Worm (Caenorhabditis elegans) whole organism, L4/young adult: ENCODE measurements around the gene F59B10.4.

Experiments used
- W03F9.2 ChIP-seq: fragments of 150-350 bp; optimal IDR thresholded peaks from 2 replicates; lab custom pipeline; 2014; ENCODE audit warnings: missing biosample characterization, missing genetic modification characterization
- dao-5 ChIP-seq: sonication (generic microtip); optimal IDR thresholded peaks from 2 replicates; lab custom pipeline; 2016; ENCODE audit warnings: missing genotype, missing genetic modification characterization, moderate library complexity, missing compliant biosample characterization
- him-1 ChIP-seq: sonication (generic microtip); optimal IDR thresholded peaks from 2 replicates; lab custom pipeline; 2016; ENCODE audit warnings: missing genotype, missing genetic modification reagents, missing genetic modification characterization, missing compliant biosample characterization

The F59B10.4 gene

ce11 chrII:10485640-10486039 lies 33.3 kb downstream of the F59B10.4 start:
- TF ChIP-seq dao-5 (tag; lab: Kevin White, UChicago) = no peak
- TF ChIP-seq W03F9.2 (tag; lab: Kevin White, UChicago) = no peak
- no peak for TF ChIP-seq him-1 (tag; lab: Kevin White, UChicago)

ce11 chrII:10483860-10484259 lies 35.1 kb downstream of the F59B10.4 start:
- no peak for TF ChIP-seq W03F9.2 (tag; lab: Kevin White, UChicago)
- TF ChIP-seq dao-5 (tag; lab: Kevin White, UChicago) = no peak
- no peak for TF ChIP-seq him-1 (tag; lab: Kevin White, UChicago)

ce11 chrII:10482899-10483298 lies 36.0 kb downstream of the F59B10.4 start:
- TF ChIP-seq him-1 (tag; lab: Kevin White, UChicago) (no peak), dao-5 (tag; lab: Kevin White, UChicago) (no peak), W03F9.2 (tag; lab: Kevin White, UChicago) (no peak)

ce11 chrII:10481824-10482556 lies 36.9 kb downstream of the F59B10.4 start, which contains the start of the genes clec-60 and ZK666.11:
clec-60 (minus strand) TSS chrII:10481874.
ZK666.11 (plus strand) TSS chrII:10482522.
- no peak for TF ChIP-seq him-1 (tag; lab: Kevin White, UChicago)
- TF ChIP-seq dao-5 (tag; lab: Kevin White, UChicago) = no peak
- no peak for TF ChIP-seq W03F9.2 (tag; lab: Kevin White, UChicago)

- TF ChIP-seq him-1 (tag; lab: Kevin White, UChicago) = no peak
- no peak for TF ChIP-seq dao-5 (tag; lab: Kevin White, UChicago)
- no peak for TF ChIP-seq W03F9.2 (tag; lab: Kevin White, UChicago)
These were observed 38.9 kb downstream of the F59B10.4 start for ce11 chrII:10480043-10480442.

ce11 chrII:10479348-10479747 lies 39.6 kb downstream of the F59B10.4 start, which contains the start of gene clec-59:
clec-59 (minus strand) TSS chrII:10479448.
- TF ChIP-seq dao-5 (tag; lab: Kevin White, UChicago) (no peak), him-1 (tag; lab: Kevin White, UChicago) (no peak), W03F9.2 (tag; lab: Kevin White, UChicago) (no peak)

ce11 chrII:10476959-10477358 lies 42.0 kb downstream of the F59B10.4 start, which contains the start of gene ZK666.4:
ZK666.4 (plus strand) TSS chrII:10477259.
- no peak for TF ChIP-seq dao-5 (tag; lab: Kevin White, UChicago)
- no peak for TF ChIP-seq him-1 (tag; lab: Kevin White, UChicago)
- TF ChIP-seq W03F9.2 (tag; lab: Kevin White, UChicago) = no peak

- TF ChIP-seq W03F9.2 (tag; lab: Kevin White, UChicago) (no peak), dao-5 (tag; lab: Kevin White, UChicago) (no peak), him-1 (tag; lab: Kevin White, UChicago) (no peak)
These were observed 42.9 kb downstream of the F59B10.4 start, which contains the start of gene clec-58 for ce11 chrII:10476039-10476438. clec-58 (minus strand) TSS chrII:10476139.

- TF ChIP-seq W03F9.2 (tag; lab: Kevin White, UChicago) = no peak
- no peak for TF ChIP-seq him-1 (tag; lab: Kevin White, UChicago)
- no peak for TF ChIP-seq dao-5 (tag; lab: Kevin White, UChicago)
These were observed 47.1 kb downstream of the F59B10.4 start, which contains the start of gene ZK666.2 for ce11 chrII:10471790-10472189. ZK666.2 (minus strand) TSS chrII:10471890.

- TF ChIP-seq dao-5 (tag; lab: Kevin White, UChicago) (no peak), him-1 (tag; lab: Kevin White, UChicago) (no peak), W03F9.2 (tag; lab: Kevin White, UChicago) (no peak)
These were observed 47.7 kb downstream of the F59B10.4 start, which contains the start of gene ZK666.1 for ce11 chrII:10471247-10471646. ZK666.1 (minus strand) TSS chrII:10471347.

ce11 chrII:10470159-10470558 lies 48.8 kb downstream of the F59B10.4 start, which contains the start of gene clec-143:
clec-143 (minus strand) TSS chrII:10470297.
- TF ChIP-seq him-1 (tag; lab: Kevin White, UChicago) (no peak), W03F9.2 (tag; lab: Kevin White, UChicago) (no peak), dao-5 (tag; lab: Kevin White, UChicago) (no peak)

ce11 chrII:10466552-10466951 lies 52.4 kb downstream of the F59B10.4 start, which contains the start of gene tnc-2:
tnc-2 (plus strand) TSS chrII:10466852.
- TF ChIP-seq dao-5 (tag; lab: Kevin White, UChicago) (no peak), him-1 (tag; lab: Kevin White, UChicago) (no peak), W03F9.2 (tag; lab: Kevin White, UChicago) (no peak)

ce11 chrII:10464230-10464920 lies 54.5 kb downstream of the F59B10.4 start, which contains the start of the genes ZK673.6 and sdz-37:
ZK673.6 (minus strand) TSS chrII:10464330.
sdz-37 (plus strand) TSS chrII:10464870.
- no peak for TF ChIP-seq W03F9.2 (tag; lab: Kevin White, UChicago)
- no peak for TF ChIP-seq dao-5 (tag; lab: Kevin White, UChicago)
- TF ChIP-seq him-1 (tag; lab: Kevin White, UChicago) = no peak
